Worm (Caenorhabditis elegans) whole organism, early embryonic: ENCODE measurements around the gene R09A8.9.

Experiments used
- B0310.2 ChIP-seq: sonication (generic microtip); optimal IDR thresholded peaks from 2 replicates; lab custom pipeline; 2016; ENCODE audit warnings: mild to moderate bottlenecking, missing genetic modification characterization, missing compliant biosample characterization
- F13C5.2 ChIP-seq: sonication (generic microtip); optimal IDR thresholded peaks from 2 replicates; lab custom pipeline; 2017; ENCODE audit warnings: mild to moderate bottlenecking, missing genetic modification characterization, inconsistent platforms, missing compliant biosample characterization
- ama-1 ChIP-seq: fragments of 150-350 bp; optimal IDR thresholded peaks from 2 replicates; lab custom pipeline; 2014
- ceh-36 ChIP-seq: sonication (generic microtip); optimal IDR thresholded peaks from 2 replicates; lab custom pipeline; 2016; ENCODE audit warnings: missing genetic modification characterization, inconsistent platforms, missing compliant biosample characterization
- ets-7 ChIP-seq: sonication (generic microtip); optimal IDR thresholded peaks from 2 replicates; lab custom pipeline; 2016; ENCODE audit warnings: missing genotype, missing genetic modification characterization, missing compliant biosample characterization
- flt-1 ChIP-seq: fragments of 200-800 bp; sonication (Bioruptor generic); IDR thresholded peaks from 2 replicates; pipeline ENCODE4 v1.3.6; 2022; ENCODE audit warnings: missing genetic modification characterization, missing compliant biosample characterization
- hmbx-1 ChIP-seq: sonication (generic microtip); optimal IDR thresholded peaks from 2 replicates; lab custom pipeline; 2016; ENCODE audit warnings: mild to moderate bottlenecking, missing genetic modification characterization, missing compliant biosample characterization
- hmg-4 ChIP-seq: fragments of 200-800 bp; sonication (Bioruptor generic); optimal IDR thresholded peaks from 2 replicates; lab custom pipeline; 2018; ENCODE audit warnings: mild to moderate bottlenecking, missing genetic modification characterization, missing compliant biosample characterization
- hnd-1 ChIP-seq: sonication (generic microtip); optimal IDR thresholded peaks from 2 replicates; lab custom pipeline; 2016; ENCODE audit warnings: missing genetic modification characterization, missing compliant biosample characterization
- pes-1 ChIP-seq: fragments of 200-800 bp; sonication (Bioruptor generic); IDR thresholded peaks from 2 replicates; pipeline ENCODE4 v1.3.6; 2022; ENCODE audit warnings: missing genetic modification reagents, missing genetic modification characterization, missing compliant biosample characterization
- sea-1 ChIP-seq: fragments of 200-800 bp; sonication (Bioruptor generic); conservative IDR thresholded peaks from 2 replicates; pipeline ENCODE4 v1.3.6; 2022; ENCODE audit warnings: missing genetic modification characterization, missing compliant biosample characterization
- tbx-11 ChIP-seq: fragments of 200-800 bp; sonication (Bioruptor generic); IDR thresholded peaks from 2 replicates; pipeline ENCODE4 v1.3.6; 2022; ENCODE audit warnings: missing genetic modification characterization, missing compliant biosample characterization
- tra-4 ChIP-seq: sonication (generic microtip); optimal IDR thresholded peaks from 2 replicates; lab custom pipeline; 2017; ENCODE audit warnings: missing genetic modification characterization, missing compliant biosample characterization

ce11 chrX:12602611-12603010, 1.1 kb upstream of the R09A8.9 start:
- TF ChIP-seq hnd-1 (tag; lab: Kevin White, UChicago) (no peak), ceh-36 (tag; lab: Kevin White, UChicago) (no peak), ama-1 (no peak), flt-1 (GFP tag; lab: Robert Waterston, UW) (no peak), tbx-11 (GFP tag; lab: Robert Waterston, UW) (no peak), tra-4 (tag; lab: Kevin White, UChicago) (no peak), pes-1 (GFP tag; lab: Robert Waterston, UW) (no peak), hmbx-1 (tag; lab: Kevin White, UChicago) (no peak), B0310.2 (tag; lab: Kevin White, UChicago) (no peak), ets-7 (tag; lab: Kevin White, UChicago) (no peak), hmg-4 (no peak), sea-1 (GFP tag; lab: Robert Waterston, UW) (no peak), F13C5.2 (tag; lab: Kevin White, UChicago) (no peak)
